Fruit fly (Drosophila melanogaster) whole organism, embryonic: ENCODE measurements around the gene Tsp2A.
A peak's percentile ranks its signal among the peaks of the same experiment; 100 is the strongest.

ENCODE experiments used
- Adf1 ChIP-seq: fragments of 200-800 bp; sonication (Bioruptor generic); IDR thresholded peaks from 2 replicates; pipeline ENCODE4 v1.3.6; 2022; ENCODE audit warnings: missing biosample characterization, missing genetic modification characterization
- BEAF-32 ChIP-seq: fragments of 200-800 bp; sonication (Bioruptor generic); optimal IDR thresholded peaks from 3 replicates; lab custom pipeline; 2017; ENCODE audit warnings: missing biosample characterization, missing genetic modification characterization, mild to moderate bottlenecking, moderate library complexity, missing genetic modification reagents
- CG10209 ChIP-seq: fragments of 200-800 bp; sonication (Bioruptor generic); optimal IDR thresholded peaks from 3 replicates; lab custom pipeline; 2017; ENCODE audit warnings: missing biosample characterization, mild to moderate bottlenecking, missing genetic modification characterization, missing genetic modification reagents
- CG11696 ChIP-seq: fragments of 200-800 bp; sonication (Bioruptor generic); IDR thresholded peaks from 2 replicates; pipeline ENCODE4 v1.3.6; 2022; ENCODE audit warnings: missing biosample characterization, missing genetic modification characterization
- CG12942 ChIP-seq: fragments of 200-800 bp; sonication (Bioruptor generic); optimal IDR thresholded peaks from 3 replicates; lab custom pipeline; 2016; ENCODE audit warnings: missing biosample characterization, missing genetic modification characterization
- CG13424 ChIP-seq: fragments of 200-800 bp; sonication (Bioruptor generic); optimal IDR thresholded peaks from 2 replicates; lab custom pipeline; 2019; ENCODE audit warnings: missing biosample characterization, mild to moderate bottlenecking, missing genetic modification characterization, moderate library complexity
- CG13624 ChIP-seq: fragments of 200-800 bp; sonication (Bioruptor generic); optimal IDR thresholded peaks from 2 replicates; lab custom pipeline; 2016; ENCODE audit warnings: missing biosample characterization, missing genetic modification characterization
- CG13894 ChIP-seq: fragments of 200-800 bp; sonication (Bioruptor generic); optimal IDR thresholded peaks from 3 replicates; lab custom pipeline; 2018; ENCODE audit warnings: missing biosample characterization, mild to moderate bottlenecking, missing genetic modification characterization, moderate library complexity
- CG14441 ChIP-seq: fragments of 200-800 bp; sonication (Bioruptor generic); IDR thresholded peaks from 2 replicates; pipeline ENCODE4 v1.3.6; 2022; ENCODE audit warnings: missing biosample characterization, missing genetic modification characterization
- CG15479 ChIP-seq: fragments of 200-800 bp; sonication (Bioruptor generic); optimal IDR thresholded peaks from 3 replicates; lab custom pipeline; 2019; ENCODE audit warnings: missing biosample characterization, mild to moderate bottlenecking, missing genetic modification characterization, moderate library complexity
- CG15514 ChIP-seq: fragments of 200-800 bp; sonication (Bioruptor generic); optimal IDR thresholded peaks from 3 replicates; lab custom pipeline; 2017; ENCODE audit warnings: missing biosample characterization, missing genetic modification characterization, mild to moderate bottlenecking, moderate library complexity, missing genetic modification reagents
- CG30403 ChIP-seq: fragments of 200-800 bp; sonication (Bioruptor generic); optimal IDR thresholded peaks from 3 replicates; lab custom pipeline; 2016; ENCODE audit warnings: missing biosample characterization, missing genetic modification characterization
- CG32532 ChIP-seq: fragments of 200-800 bp; sonication (Bioruptor generic); IDR thresholded peaks from 2 replicates; pipeline ENCODE4 v1.3.6; 2022; ENCODE audit warnings: missing biosample characterization, missing genetic modification characterization
- CG32772 ChIP-seq: fragments of 200-800 bp; sonication (Bioruptor generic); IDR thresholded peaks from 2 replicates; pipeline ENCODE4 v1.3.6; 2022; ENCODE audit warnings: missing biosample characterization, missing genetic modification characterization
- CG4328 ChIP-seq: fragments of 200-800 bp; sonication (Bioruptor generic); optimal IDR thresholded peaks from 3 replicates; lab custom pipeline; 2017; ENCODE audit warnings: missing biosample characterization, missing genetic modification reagents, missing genetic modification characterization
- CG4707 ChIP-seq: fragments of 200-800 bp; sonication (Bioruptor generic); optimal IDR thresholded peaks from 2 replicates; lab custom pipeline; 2018; ENCODE audit warnings: missing biosample characterization, mild to moderate bottlenecking, missing genetic modification characterization, moderate library complexity
- CTCF ChIP-seq: fragments of 200-800 bp; sonication (Bioruptor generic); optimal IDR thresholded peaks from 2 replicates; lab custom pipeline; 2017; ENCODE audit warnings: missing biosample characterization, mild to moderate bottlenecking, missing genetic modification characterization, moderate library complexity
- CrebB ChIP-seq: fragments of 200-800 bp; sonication (Bioruptor generic); optimal IDR thresholded peaks from 3 replicates; lab custom pipeline; 2018; ENCODE audit warnings: missing biosample characterization, mild to moderate bottlenecking, missing genetic modification characterization
- Dip3 ChIP-seq: fragments of 200-800 bp; sonication (Bioruptor generic); optimal IDR thresholded peaks from 3 replicates; lab custom pipeline; 2016; ENCODE audit warnings: missing biosample characterization, missing genetic modification characterization
- Dref ChIP-seq: fragments of 200-800 bp; sonication (Bioruptor generic); IDR thresholded peaks from 2 replicates; pipeline ENCODE4 v1.3.6; 2022; ENCODE audit warnings: missing biosample characterization, missing genetic modification characterization
- E2f1 ChIP-seq: fragments of 200-800 bp; sonication (Bioruptor generic); IDR thresholded peaks from 2 replicates; pipeline ENCODE4 v1.3.6; 2022; ENCODE audit warnings: missing biosample characterization, missing genetic modification characterization
- Hand ChIP-seq: fragments of 200-800 bp; sonication (Bioruptor generic); optimal IDR thresholded peaks from 2 replicates; lab custom pipeline; 2017; ENCODE audit warnings: mild to moderate bottlenecking, missing biosample characterization, missing genetic modification reagents, missing genetic modification characterization
- Hr3 ChIP-seq: fragments of 200-800 bp; sonication (Bioruptor generic); optimal IDR thresholded peaks from 3 replicates; lab custom pipeline; 2016; ENCODE audit warnings: missing biosample characterization, missing genetic modification characterization
- Hr78 ChIP-seq, 2 experiments: fragments of 200-800 bp in 1 of 2; fragments of >200 bp in 1 of 2; sonication (Bioruptor generic) in 1 of 2; optimal IDR thresholded peaks; 2 replicates each; lab custom pipeline; 2017 to 2019; ENCODE audit warnings: missing biosample characterization in 2 of 2, missing genetic modification characterization in 2 of 2, mild to moderate bottlenecking in 1 of 2, moderate library complexity in 1 of 2
- Lim3 ChIP-seq: fragments of 200-800 bp; sonication (Bioruptor generic); IDR thresholded peaks from 2 replicates; pipeline ENCODE4 v1.3.6; 2022; ENCODE audit warnings: missing biosample characterization, missing genetic modification characterization
- MTF-1 ChIP-seq: fragments of 200-800 bp; sonication (Bioruptor generic); optimal IDR thresholded peaks from 2 replicates; lab custom pipeline; 2018; ENCODE audit warnings: missing biosample characterization, mild to moderate bottlenecking, missing genetic modification characterization, borderline replicate concordance
- Med ChIP-seq: fragments of 200-800 bp; sonication (Bioruptor generic); peaks from one replicate; lab custom pipeline; 2016; ENCODE audit warnings: missing biosample characterization, missing genetic modification characterization, mild to moderate bottlenecking, inconsistent platforms, moderate library complexity
- NK7.1 ChIP-seq: fragments of 200-800 bp; sonication (Bioruptor generic); optimal IDR thresholded peaks from 3 replicates; lab custom pipeline; 2016; ENCODE audit warnings: missing biosample characterization, missing genetic modification characterization
- Nf-YB ChIP-seq: fragments of 200-800 bp; sonication (Bioruptor generic); optimal IDR thresholded peaks from 3 replicates; lab custom pipeline; 2019; ENCODE audit warnings: missing biosample characterization, mild to moderate bottlenecking, missing genetic modification characterization, moderate library complexity
- Nf-YC ChIP-seq: fragments of 200-800 bp; optimal IDR thresholded peaks from 3 replicates; lab custom pipeline; 2019; ENCODE audit warnings: missing biosample characterization, mild to moderate bottlenecking, missing genetic modification characterization, moderate library complexity
- Rx ChIP-seq: fragments of 200-800 bp; sonication (Bioruptor generic); IDR thresholded peaks from 2 replicates; pipeline ENCODE4 v1.3.6; 2022; ENCODE audit warnings: missing biosample characterization, missing genetic modification characterization
- Six4 ChIP-seq: fragments of 200-800 bp; sonication (Bioruptor generic); optimal IDR thresholded peaks from 2 replicates; lab custom pipeline; 2016; ENCODE audit warnings: missing biosample characterization, missing genetic modification characterization
- Taf1 ChIP-seq: fragments of 200-800 bp; sonication (Bioruptor generic); IDR thresholded peaks from 2 replicates; pipeline ENCODE4 v1.3.6; 2022; ENCODE audit warnings: missing biosample characterization, missing genetic modification characterization
- Tbp ChIP-seq: fragments of >200 bp; optimal IDR thresholded peaks from 2 replicates; lab custom pipeline; 2018; ENCODE audit warnings: missing biosample characterization, missing genetic modification characterization
- Vsx1 ChIP-seq: fragments of 200-800 bp; sonication (Bioruptor generic); optimal IDR thresholded peaks from 2 replicates; lab custom pipeline; 2017; ENCODE audit warnings: missing biosample characterization, mild to moderate bottlenecking, missing genetic modification characterization, missing genetic modification reagents
- al ChIP-seq: fragments of 200-800 bp; sonication (Bioruptor generic); IDR thresholded peaks from 2 replicates; pipeline ENCODE4 v1.3.6; 2022; ENCODE audit warnings: missing biosample characterization, missing genetic modification characterization
- ato ChIP-seq: fragments of 200-800 bp; sonication (Bioruptor generic); IDR thresholded peaks from 2 replicates; pipeline ENCODE4 v1.3.6; 2022; ENCODE audit warnings: missing biosample characterization, missing genetic modification characterization; ENCODE audit not compliant: partially characterized antibody
- az2 ChIP-seq: fragments of 200-800 bp; sonication (Bioruptor generic); optimal IDR thresholded peaks from 3 replicates; lab custom pipeline; 2016; ENCODE audit warnings: missing biosample characterization, missing genetic modification characterization
- bcd ChIP-seq: fragments of 200-800 bp; sonication (Bioruptor generic); optimal IDR thresholded peaks from 2 replicates; lab custom pipeline; 2017; ENCODE audit warnings: missing biosample characterization, mild to moderate bottlenecking, missing genetic modification characterization
- br ChIP-seq: fragments of >200 bp; optimal IDR thresholded peaks from 2 replicates; lab custom pipeline; 2017
- emc ChIP-seq: fragments of 200-800 bp; sonication (Bioruptor generic); optimal IDR thresholded peaks from 2 replicates; lab custom pipeline; 2016; ENCODE audit warnings: missing biosample characterization, missing genetic modification characterization
- gsb ChIP-seq: fragments of 200-800 bp; sonication (Bioruptor generic); IDR thresholded peaks from 2 replicates; pipeline ENCODE4 v1.3.6; 2022; ENCODE audit warnings: missing biosample characterization, missing genetic modification characterization
- gt ChIP-seq: fragments of 200-800 bp; sonication (Bioruptor generic); IDR thresholded peaks from 2 replicates; pipeline ENCODE4 v1.3.6; 2022; ENCODE audit warnings: missing biosample characterization, missing genetic modification characterization
- jigr1 ChIP-seq: fragments of 200-800 bp; sonication (Bioruptor generic); IDR thresholded peaks from 3 replicates; pipeline ENCODE4 v1.3.6; 2022; ENCODE audit warnings: missing biosample characterization, missing genetic modification characterization
- knrl ChIP-seq: fragments of 200-800 bp; sonication (Bioruptor generic); IDR thresholded peaks from 3 replicates; pipeline ENCODE4 v1.3.6; 2022; ENCODE audit warnings: missing biosample characterization, missing genetic modification characterization; ENCODE audit not compliant: partially characterized antibody
- luna ChIP-seq: fragments of 200-800 bp; sonication (Bioruptor generic); optimal IDR thresholded peaks from 2 replicates; lab custom pipeline; 2016; ENCODE audit warnings: missing biosample characterization, missing genetic modification characterization
- nmo ChIP-seq: fragments of 200-800 bp; sonication (Bioruptor generic); optimal IDR thresholded peaks from 2 replicates; lab custom pipeline; 2018; ENCODE audit warnings: missing biosample characterization, mild to moderate bottlenecking, missing genetic modification characterization, moderate library complexity
- pfk ChIP-seq: fragments of 200-800 bp; sonication (Bioruptor generic); optimal IDR thresholded peaks from 2 replicates; lab custom pipeline; 2018; ENCODE audit warnings: missing biosample characterization, mild to moderate bottlenecking, missing genetic modification characterization, moderate library complexity
- salm ChIP-seq: fragments of 200-800 bp; sonication (Bioruptor generic); optimal IDR thresholded peaks from 2 replicates; lab custom pipeline; 2018; ENCODE audit warnings: missing biosample characterization, mild to moderate bottlenecking, missing genetic modification characterization
- slou ChIP-seq: fragments of 200-800 bp; sonication (Bioruptor generic); optimal IDR thresholded peaks from 3 replicates; lab custom pipeline; 2016; ENCODE audit warnings: missing biosample characterization, missing genetic modification characterization
- trem ChIP-seq: fragments of 200-800 bp; optimal IDR thresholded peaks from 3 replicates; lab custom pipeline; 2019; ENCODE audit warnings: missing biosample characterization, mild to moderate bottlenecking, missing genetic modification characterization, moderate library complexity
- usp ChIP-seq: fragments of >200 bp; optimal IDR thresholded peaks from 2 replicates; lab custom pipeline; 2017; ENCODE audit warnings: missing biosample characterization, missing genetic modification characterization

The Tsp2A gene

DNA sequence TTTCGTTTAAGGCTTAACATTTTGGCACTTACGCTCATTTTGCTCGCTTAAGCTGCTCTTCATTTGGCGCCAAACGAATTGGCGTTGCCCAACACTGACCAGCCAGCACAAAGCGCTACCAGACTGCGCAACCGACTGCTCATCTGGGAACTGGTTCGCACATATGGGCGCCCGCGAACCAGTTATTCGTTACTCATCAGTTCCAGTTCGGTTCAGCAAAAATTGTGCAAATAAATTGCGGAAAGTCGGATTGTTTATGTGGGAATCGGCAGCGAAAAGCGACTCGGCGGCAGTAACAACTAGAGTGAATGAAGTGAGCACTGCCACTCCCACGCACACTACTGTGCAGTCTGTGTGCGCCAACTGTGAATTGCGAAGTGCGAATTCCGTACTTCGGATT, 46.5 kb downstream of the Tsp2A start, which contains the start of gene Rilpl (continued):
- TF ChIP-seq CrebB (tag; lab: Kevin White, UChicago) (no peak), al (no peak), luna (GFP tag; lab: Kevin White, UChicago) (no peak), Adf1 (GFP tag; lab: Robert Waterston, UW) (peak; percentile 19; the same call in 1 of the 2 replicates), Taf1 (GFP tag; lab: Robert Waterston, UW) (no peak), CG13894 (tag; lab: Kevin White, UChicago) (peak; percentile 27), knrl (GFP tag; lab: Robert Waterston, UW) (peak; percentile 67), Nf-YC (tag; lab: Kevin White, UChicago) (peak; percentile 6), MTF-1 (no peak), Med (peak; percentile 94), pfk (peak; percentile 30), CG12942 (GFP tag; lab: Kevin White, UChicago) (no peak), Lim3 (GFP tag; lab: Robert Waterston, UW) (no peak), emc (peak; percentile 9), Six4 (GFP tag; lab: Kevin White, UChicago) (no peak), gsb (GFP tag; lab: Robert Waterston, UW) (no peak), Hr78 (GFP tag; optimal IDR thresholded peaks at IDR 0.05; lab: Kevin White, UChicago) (no peak), CG4328 (GFP tag; lab: Kevin White, UChicago) (no peak), CG32532 (GFP tag; lab: Robert Waterston, UW) (no peak; the same call in 1 of the 2 replicates), CG32772 (GFP tag; lab: Robert Waterston, UW) (no peak), CG11696 (GFP tag; lab: Robert Waterston, UW) (no peak), bcd (GFP tag; lab: Kevin White, UChicago) (no peak), CG15479 (GFP tag; lab: Kevin White, UChicago) (peak; percentile 1), CG10209 (no peak), CG4707 (no peak), Rx (GFP tag; lab: Robert Waterston, UW) (peak; percentile 26; the same call in 1 of the 2 replicates), Hr3 (GFP tag; lab: Kevin White, UChicago) (no peak), nmo (GFP tag; lab: Kevin White, UChicago) (no peak), CG15514 (GFP tag; lab: Kevin White, UChicago) (peak; percentile 100), Vsx1 (no peak), ato (GFP tag; lab: Robert Waterston, UW) (no peak), NK7.1 (GFP tag; lab: Kevin White, UChicago) (no peak), CG30403 (no peak), E2f1 (GFP tag; lab: Robert Waterston, UW) (peak; percentile 42; the same call in 1 of the 2 replicates), gt (no peak), CG14441 (GFP tag; lab: Robert Waterston, UW) (no peak), Nf-YB (GFP tag; lab: Kevin White, UChicago) (no peak), trem (tag; lab: Kevin White, UChicago) (peak; percentile 77), Tbp (GFP tag; lab: Kevin White, UChicago) (no peak), jigr1 (GFP tag; lab: Robert Waterston, UW) (no peak), Dref (peak; percentile 42; the same call in 1 of the 2 replicates), usp (no peak), CG13424 (no peak), CTCF (GFP tag; lab: Kevin White, UChicago) (no peak), slou (no peak), Hand (GFP tag; lab: Kevin White, UChicago) (no peak), Dip3 (GFP tag; lab: Kevin White, UChicago) (no peak), salm (tag; lab: Kevin White, UChicago) (no peak), az2 (no peak), CG13624 (GFP tag; lab: Kevin White, UChicago) (peak; percentile 30), br (lab: Kevin White, UChicago) (no peak), BEAF-32 (peak; percentile 47)
